Worm (Caenorhabditis elegans) whole organism, dauer: Measurements from ENCODE around the gene ndub-11.
"Not testable (repeated sequence)": the region's sequence is repeated elsewhere in the genome, so short reads cannot be mapped to it uniquely, and the experiment has no call there.

Source experiments
- unc-62 ChIP-seq: sonication (generic microtip); optimal IDR thresholded peaks from 2 replicates; lab custom pipeline; 2017; ENCODE audit warnings: missing biosample characterization, missing genetic modification reagents, missing genetic modification characterization

The ndub-11 gene

DNA sequence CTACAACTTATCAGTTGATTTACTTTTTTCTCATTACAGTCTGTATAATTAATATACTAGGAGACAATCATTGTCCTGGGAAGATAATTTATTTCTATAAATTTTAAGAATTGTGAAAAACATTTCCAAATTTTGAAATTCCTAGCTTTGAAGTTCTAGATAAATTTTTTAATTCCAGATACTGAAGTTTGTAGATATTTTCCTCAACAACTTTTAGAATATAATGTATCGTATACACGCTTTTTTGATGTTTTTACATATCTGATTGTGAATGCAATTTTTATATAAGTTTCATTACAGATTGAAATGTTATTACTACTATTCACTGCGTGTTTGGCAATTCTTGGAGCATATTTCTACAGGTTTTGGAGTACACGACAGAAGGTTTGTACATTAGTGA, 22.1 kb upstream of the ndub-11 start, which contains the start of gene faah-2:
Gene faah-2 (plus strand): TSS at position 301 of the 400 bp plus-strand sequence.
- no peak for TF ChIP-seq unc-62 (GFP tag; lab: Kevin White, UChicago)

DNA sequence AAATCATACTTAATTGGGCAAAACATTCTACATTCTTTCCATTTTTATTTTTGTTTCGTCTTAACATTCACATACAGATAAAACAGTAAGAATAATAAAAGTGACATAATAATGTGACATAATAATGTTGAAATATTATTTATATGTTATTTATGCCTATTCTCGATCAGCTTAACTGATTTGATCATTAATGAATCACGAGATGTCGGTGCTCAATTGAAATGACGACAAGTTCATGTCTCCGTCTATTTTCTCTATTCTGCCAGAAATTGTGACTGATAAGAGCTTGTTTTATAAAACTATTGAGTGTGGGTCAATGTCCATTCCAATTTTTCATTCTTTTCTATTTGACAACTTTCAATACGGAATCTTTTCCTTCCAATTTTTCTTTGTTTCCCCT, 21.7 kb upstream of the ndub-11 start:
- TF ChIP-seq unc-62 (GFP tag; lab: Kevin White, UChicago): no peak

DNA sequence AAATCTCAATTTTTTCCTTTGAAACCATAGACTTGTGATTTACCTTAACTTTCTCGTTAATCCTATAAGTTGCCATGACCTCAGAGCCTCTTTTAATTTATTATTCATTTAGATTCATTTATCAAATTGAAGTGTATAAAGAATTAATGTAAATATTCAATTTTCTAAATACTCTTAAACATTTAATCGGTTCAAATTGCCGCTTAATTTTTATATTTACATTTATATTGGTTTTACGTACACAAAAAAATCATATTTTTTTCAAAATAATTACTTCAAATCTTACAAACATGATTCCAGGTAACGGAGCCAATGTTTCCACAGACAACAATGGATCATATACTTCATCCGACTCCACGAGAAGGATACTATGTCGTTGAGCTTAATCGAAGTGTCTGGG, 18.5 kb upstream of the ndub-11 start, which contains the start of gene pmk-1:
Gene pmk-1 (plus strand): TSS at position 301 of the 400 bp plus-strand sequence.
- no peak for TF ChIP-seq unc-62 (GFP tag; lab: Kevin White, UChicago)

- no peak for TF ChIP-seq unc-62 (GFP tag; lab: Kevin White, UChicago)
These were observed 16.3 kb upstream of the ndub-11 start for ce11 chrIV:8146283-8146682.

DNA sequence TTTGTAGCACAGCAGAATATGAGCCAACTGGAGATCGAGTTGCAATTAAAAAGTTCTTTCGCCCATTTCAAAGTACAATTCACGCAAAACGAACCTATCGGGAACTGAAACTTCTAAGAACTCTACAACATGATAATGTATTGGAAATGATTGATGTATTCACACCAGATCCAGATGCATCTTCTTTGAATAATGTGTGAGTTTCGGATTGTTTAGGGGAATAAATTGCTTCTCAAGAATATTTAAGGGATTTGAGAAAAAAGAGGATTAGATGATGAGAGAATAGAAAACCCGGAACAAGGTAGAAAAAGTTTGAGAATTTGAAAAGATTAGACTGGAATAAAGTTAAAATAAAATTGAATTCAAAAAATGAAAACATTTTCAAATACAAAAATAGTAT, 14.3 kb upstream of the ndub-11 start:
- no peak for TF ChIP-seq unc-62 (GFP tag; lab: Kevin White, UChicago)

DNA sequence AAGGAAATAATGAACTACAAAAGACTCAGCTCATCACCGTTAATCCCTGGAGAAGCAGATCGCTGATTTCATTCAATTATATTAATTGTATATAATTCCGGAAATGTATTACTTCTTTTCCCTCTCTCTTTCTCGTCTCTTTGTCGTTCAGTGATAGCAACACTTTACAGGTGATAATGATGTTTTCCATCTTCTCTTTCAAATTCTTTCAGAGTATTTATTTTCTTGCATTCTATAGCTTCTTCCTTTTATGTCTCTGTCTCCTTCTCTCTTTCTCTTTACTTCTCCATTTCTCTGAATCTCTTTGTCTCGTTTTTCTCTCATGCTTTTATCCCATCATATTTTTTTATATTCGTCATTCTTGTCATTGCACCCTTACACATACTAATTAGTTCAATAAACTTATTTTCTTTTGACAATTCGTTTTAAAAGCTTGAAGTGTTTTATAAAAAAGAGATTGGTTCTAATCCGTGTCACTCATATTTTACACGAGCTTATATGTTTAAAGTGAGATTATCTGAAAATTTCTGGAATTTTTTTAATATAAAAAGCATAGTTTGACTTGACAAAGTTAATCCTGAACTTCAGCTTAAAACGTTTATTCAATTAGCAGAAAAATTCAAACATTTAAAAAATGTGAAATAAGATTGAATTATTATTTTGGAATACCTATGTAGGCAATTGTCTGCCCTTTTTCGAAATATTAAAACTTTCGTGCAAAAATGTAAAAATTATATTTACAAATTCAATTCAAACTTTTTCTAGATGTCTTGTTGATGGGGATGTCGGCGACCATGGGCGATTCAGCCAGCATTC, 12.9 kb upstream of the ndub-11 start, which contains the start of gene pmk-2:
Gene pmk-2 (plus strand): TSS at position 766 of the 816 bp plus-strand sequence.
- TF ChIP-seq unc-62 (GFP tag; lab: Kevin White, UChicago): no peak

- no peak for TF ChIP-seq unc-62 (GFP tag; lab: Kevin White, UChicago)
These were observed 9.0 kb upstream of the ndub-11 start, which contains the start of gene pmk-3 for ce11 chrIV:8138984-8139383. Gene pmk-3, plus strand, starts transcription at chrIV:8139219.

DNA sequence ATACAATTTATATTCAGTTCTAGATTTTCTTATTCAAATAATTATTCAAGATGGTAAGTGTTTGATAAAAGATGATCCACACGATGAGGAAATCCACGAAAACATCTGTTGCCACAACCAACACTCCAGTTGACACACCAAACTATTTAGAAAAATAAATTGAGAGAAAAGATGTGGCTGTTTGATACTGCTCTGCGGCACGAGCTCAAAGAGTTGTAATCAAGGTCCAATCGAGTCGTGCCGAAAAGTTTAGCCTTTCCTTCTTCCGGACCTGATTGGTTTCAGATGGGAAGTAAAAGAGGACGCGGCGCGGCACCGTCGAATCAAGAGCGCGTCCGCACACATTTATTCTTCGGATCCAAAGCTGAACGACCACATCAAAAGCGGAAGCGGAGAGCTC, 6.5 kb upstream of the ndub-11 start:
- no peak for TF ChIP-seq unc-62 (GFP tag; lab: Kevin White, UChicago)

ce11 chrIV:8136005-8136512, 6.0 kb upstream of the ndub-11 start, which contains the start of the genes isp-1 and islo-1:
Gene isp-1, minus strand, starts transcription at chrIV:8136055.
Gene islo-1, plus strand, starts transcription at chrIV:8136389.
- TF ChIP-seq unc-62 (GFP tag; lab: Kevin White, UChicago): no peak

ce11 chrIV:8133536-8133935, 3.5 kb upstream of the ndub-11 start, which contains the start of gene sph-1:
Gene sph-1, minus strand, starts transcription at chrIV:8133558.
- TF ChIP-seq unc-62 (GFP tag; lab: Kevin White, UChicago): no peak

- TF ChIP-seq unc-62 (GFP tag; lab: Kevin White, UChicago): no peak
These were observed 2.6 kb downstream of the ndub-11 start for ce11 chrIV:8127430-8127829.

ce11 chrIV:8126902-8127301, 3.1 kb downstream of the ndub-11 start, which contains the start of gene ceph-41:
Gene ceph-41, plus strand, starts transcription at chrIV:8127202.
- TF ChIP-seq unc-62 (GFP tag; lab: Kevin White, UChicago): no peak

- not testable (repeated sequence) for TF ChIP-seq unc-62 (GFP tag; lab: Kevin White, UChicago)
These were observed 7.7 kb downstream of the ndub-11 start, which contains the start of gene erp-44.3 for ce11 chrIV:8122349-8122748. Gene erp-44.3, plus strand, starts transcription at chrIV:8122649.

ce11 chrIV:8118790-8119189, 11.2 kb downstream of the ndub-11 start, which contains the start of gene F42G8.8:
Gene F42G8.8, plus strand, starts transcription at chrIV:8119090.
- TF ChIP-seq unc-62 (GFP tag; lab: Kevin White, UChicago): no peak

ce11 chrIV:8115462-8115861, 14.6 kb downstream of the ndub-11 start, which contains the start of gene irld-8:
Gene irld-8, plus strand, starts transcription at chrIV:8115762.
- TF ChIP-seq unc-62 (GFP tag; lab: Kevin White, UChicago): no peak

ce11 chrIV:8114535-8114934, 15.5 kb downstream of the ndub-11 start:
- no peak for TF ChIP-seq unc-62 (GFP tag; lab: Kevin White, UChicago)
